Worm (Caenorhabditis elegans) whole organism, midembryonic: Measurements from ENCODE around the gene ZK228.3.

Experiments used
- T22C8.4 ChIP-seq: fragments of 200-800 bp; sonication (Bioruptor generic); IDR thresholded peaks from 2 replicates; pipeline ENCODE4 v1.3.6; 2022; ENCODE audit warnings: missing genetic modification characterization, missing compliant biosample characterization
- flt-1 ChIP-seq: fragments of 200-800 bp; sonication (Bioruptor generic); IDR thresholded peaks from 2 replicates; pipeline ENCODE4 v1.3.6; 2022; ENCODE audit warnings: missing genetic modification characterization, missing compliant biosample characterization
- tab-1 ChIP-seq: fragments of 200-800 bp; sonication (Bioruptor generic); IDR thresholded peaks from 2 replicates; pipeline ENCODE4 v1.3.6; 2022; ENCODE audit warnings: missing genetic modification characterization, missing compliant biosample characterization
- ztf-23 ChIP-seq: fragments of 200-800 bp; sonication (Bioruptor generic); IDR thresholded peaks from 2 replicates; pipeline ENCODE4 v1.3.6; 2022; ENCODE audit warnings: missing genetic modification reagents, missing genetic modification characterization, missing compliant biosample characterization
- ztf-29 ChIP-seq: fragments of 200-800 bp; sonication (Bioruptor generic); IDR thresholded peaks from 2 replicates; pipeline ENCODE4 v1.3.6; 2022; ENCODE audit warnings: missing genetic modification reagents, missing genetic modification characterization, missing compliant biosample characterization

ce11 chrV:18438081-18438480 lies 23.0 kb downstream of the ZK228.3 start, which contains the start of gene ZK262.8:
- TF ChIP-seq tab-1 (GFP tag; lab: Robert Waterston, UW) (no peak), ztf-29 (no peak), T22C8.4 (no peak), flt-1 (GFP tag; lab: Robert Waterston, UW) (no peak), ztf-23 (GFP tag; lab: Robert Waterston, UW) (no peak)
